Worm (Caenorhabditis elegans) whole organism, L1 larva: ENCODE measurements around the gene ets-10.

Experiments used
- C04F5.9 ChIP-seq: sonication (generic microtip); optimal IDR thresholded peaks from 2 replicates; lab custom pipeline; 2016; ENCODE audit warnings: missing genetic modification characterization, missing compliant biosample characterization
- C34B4.2 ChIP-seq: sonication (generic microtip); optimal IDR thresholded peaks from 2 replicates; lab custom pipeline; 2017; ENCODE audit warnings: mild to moderate bottlenecking, missing genetic modification characterization, missing compliant biosample characterization
- F16B12.6 ChIP-seq: fragments of 150-350 bp; optimal IDR thresholded peaks from 2 replicates; lab custom pipeline; 2014; ENCODE audit warnings: missing biosample characterization, missing genetic modification characterization
- alr-1 ChIP-seq: fragments of 200-800 bp; sonication (Bioruptor generic); optimal IDR thresholded peaks from 2 replicates; lab custom pipeline; 2018; ENCODE audit warnings: borderline replicate concordance, mild to moderate bottlenecking, missing genetic modification characterization, missing compliant biosample characterization
- ama-1 ChIP-seq: fragments of 150-350 bp; optimal IDR thresholded peaks from 2 replicates; lab custom pipeline; 2014
- ceh-63 ChIP-seq: fragments of 200-800 bp; sonication (Bioruptor generic); optimal IDR thresholded peaks from 2 replicates; lab custom pipeline; 2018; ENCODE audit warnings: mild to moderate bottlenecking, missing genetic modification characterization, missing compliant biosample characterization
- ceh-8 ChIP-seq: fragments of 200-800 bp; sonication (Bioruptor generic); optimal IDR thresholded peaks from 2 replicates; lab custom pipeline; 2018; ENCODE audit warnings: mild to moderate bottlenecking, missing genetic modification characterization, moderate library complexity, missing compliant biosample characterization
- ceh-90 ChIP-seq: sonication (generic microtip); optimal IDR thresholded peaks from 2 replicates; lab custom pipeline; 2016; ENCODE audit warnings: missing genetic modification characterization, missing compliant biosample characterization
- dpl-1 ChIP-seq, 3 experiments: fragments of 150-350 bp in 2 of 3; sonication (generic microtip) in 1 of 3; optimal IDR thresholded peaks; 2 replicates each; lab custom pipeline; 2014 to 2017; ENCODE audit warnings: missing biosample characterization in 3 of 3, missing genetic modification characterization in 3 of 3, missing genetic modification reagents in 3 of 3
- dsc-1 ChIP-seq: sonication (generic microtip); optimal IDR thresholded peaks from 2 replicates; lab custom pipeline; 2016; ENCODE audit warnings: mild to moderate bottlenecking, missing genetic modification characterization, missing compliant biosample characterization
- efl-1 ChIP-seq, 4 experiments: fragments of 150-350 bp; optimal IDR thresholded peaks in 3 of 4; peaks in 1 of 4; 1 replicate in 1 of 4; 2 replicates in 3 of 4; lab custom pipeline; 2014; ENCODE audit warnings: missing biosample characterization in 2 of 4, missing genetic modification characterization in 2 of 4, missing genetic modification reagents in 2 of 4
- efl-3 ChIP-seq: fragments of 200-800 bp; sonication (Bioruptor generic); optimal IDR thresholded peaks from 2 replicates; lab custom pipeline; 2018; ENCODE audit warnings: mild to moderate bottlenecking, missing genetic modification characterization, missing compliant biosample characterization
- egl-13 ChIP-seq: sonication (generic microtip); optimal IDR thresholded peaks from 2 replicates; lab custom pipeline; 2016; ENCODE audit warnings: missing genotype, missing genetic modification reagents, missing genetic modification characterization, missing compliant biosample characterization
- fkh-10 ChIP-seq: sonication (generic microtip); optimal IDR thresholded peaks from 2 replicates; lab custom pipeline; 2017; ENCODE audit warnings: missing biosample characterization, missing genetic modification reagents, missing genetic modification characterization
- fkh-4 ChIP-seq: sonication (generic microtip); optimal IDR thresholded peaks from 2 replicates; lab custom pipeline; 2016; ENCODE audit warnings: missing compliant biosample characterization, missing genetic modification characterization, borderline replicate concordance
- fos-1 ChIP-seq: fragments of 150-350 bp; optimal IDR thresholded peaks from 2 replicates; lab custom pipeline; 2014; ENCODE audit warnings: missing biosample characterization, missing genetic modification characterization
- grh-1 ChIP-seq: fragments of 200-800 bp; sonication (Bioruptor generic); IDR thresholded peaks from 2 replicates; pipeline ENCODE4 v1.3.6; 2022; ENCODE audit warnings: missing genetic modification reagents, missing genetic modification characterization, missing compliant biosample characterization
- hlh-17 ChIP-seq: fragments of 200-800 bp; sonication (Bioruptor generic); optimal IDR thresholded peaks from 2 replicates; lab custom pipeline; 2018; ENCODE audit warnings: missing genetic modification characterization, mild to moderate bottlenecking, missing compliant biosample characterization, moderate library complexity, borderline replicate concordance
- lin-13 ChIP-seq: fragments of 150-350 bp; optimal IDR thresholded peaks from 2 replicates; lab custom pipeline; 2014; ENCODE audit warnings: missing biosample characterization, missing genetic modification reagents, missing genetic modification characterization
- lin-14 ChIP-seq: fragments of 200-800 bp; sonication (Bioruptor generic); optimal IDR thresholded peaks from 2 replicates; lab custom pipeline; 2018; ENCODE audit warnings: mild to moderate bottlenecking, missing genetic modification characterization, moderate library complexity, missing compliant biosample characterization
- lin-35 ChIP-seq, 2 experiments: fragments of 150-350 bp; optimal IDR thresholded peaks; 2 replicates each; lab custom pipeline; 2014; ENCODE audit warnings: missing biosample characterization in 2 of 2, missing genetic modification characterization in 2 of 2, missing genetic modification reagents in 2 of 2
- lin-39 ChIP-seq: fragments of 150-350 bp; optimal IDR thresholded peaks from 2 replicates; lab custom pipeline; 2014; ENCODE audit warnings: missing biosample characterization, missing genetic modification reagents, missing genetic modification characterization
- lsy-2 ChIP-seq, 2 experiments: fragments of 150-350 bp; optimal IDR thresholded peaks; 2 replicates each; lab custom pipeline; 2014; ENCODE audit warnings: missing biosample characterization in 2 of 2, missing genetic modification characterization in 2 of 2
- mdl-1 ChIP-seq, 2 experiments: fragments of 150-350 bp; optimal IDR thresholded peaks; 2 replicates each; lab custom pipeline; 2014 to 2017; ENCODE audit warnings: missing biosample characterization in 2 of 2, missing genetic modification characterization in 2 of 2, inconsistent platforms in 1 of 2
- mef-2 ChIP-seq: fragments of 150-350 bp; optimal IDR thresholded peaks from 2 replicates; lab custom pipeline; 2014; ENCODE audit warnings: missing biosample characterization, missing genetic modification characterization
- mep-1 ChIP-seq: fragments of 150-350 bp; optimal IDR thresholded peaks from 2 replicates; lab custom pipeline; 2014; ENCODE audit warnings: missing biosample characterization, missing genetic modification characterization
- nhr-19 ChIP-seq: fragments of 200-800 bp; sonication (Bioruptor generic); conservative IDR thresholded peaks from 2 replicates; pipeline ENCODE4 v1.3.6; 2022; ENCODE audit warnings: missing genetic modification characterization, missing compliant biosample characterization
- nhr-20 ChIP-seq: sonication (generic microtip); optimal IDR thresholded peaks from 2 replicates; lab custom pipeline; 2016; ENCODE audit warnings: mild to moderate bottlenecking, missing genetic modification characterization, missing compliant biosample characterization
- nhr-47 ChIP-seq: sonication (generic microtip); optimal IDR thresholded peaks from 2 replicates; lab custom pipeline; 2016; ENCODE audit warnings: mild to moderate bottlenecking, missing genetic modification characterization, moderate library complexity, missing compliant biosample characterization
- nhr-71 ChIP-seq: sonication (generic microtip); optimal IDR thresholded peaks from 2 replicates; lab custom pipeline; 2016; ENCODE audit warnings: mild to moderate bottlenecking, missing genetic modification characterization, moderate library complexity, missing compliant biosample characterization
- nhr-84 ChIP-seq: sonication (generic microtip); optimal IDR thresholded peaks from 2 replicates; lab custom pipeline; 2017; ENCODE audit warnings: missing biosample characterization, missing genetic modification characterization
- nhr-85 ChIP-seq: sonication (generic microtip); peaks from one replicate; lab custom pipeline; 2016; ENCODE audit warnings: missing genetic modification characterization, inconsistent platforms, missing compliant biosample characterization
- nhr-90 ChIP-seq: sonication (generic microtip); optimal IDR thresholded peaks from 2 replicates; lab custom pipeline; 2016; ENCODE audit warnings: mild to moderate bottlenecking, missing genetic modification characterization, missing compliant biosample characterization; ENCODE audit not compliant: poor library complexity
- rnt-1 ChIP-seq: sonication (generic microtip); optimal IDR thresholded peaks from 2 replicates; lab custom pipeline; 2016; ENCODE audit warnings: mild to moderate bottlenecking, missing genetic modification characterization, moderate library complexity, missing compliant biosample characterization
- snpc-4 ChIP-seq: fragments of 150-350 bp; optimal IDR thresholded peaks from 2 replicates; lab custom pipeline; 2014; ENCODE audit warnings: missing biosample characterization, missing genetic modification characterization
- snu-23 ChIP-seq: sonication (generic microtip); optimal IDR thresholded peaks from 2 replicates; lab custom pipeline; 2016; ENCODE audit warnings: missing genetic modification characterization, missing compliant biosample characterization
- sox-4 ChIP-seq: sonication (generic microtip); optimal IDR thresholded peaks from 2 replicates; lab custom pipeline; 2016; ENCODE audit warnings: missing genetic modification characterization, missing compliant biosample characterization
- tlp-1 ChIP-seq: fragments of 150-350 bp; optimal IDR thresholded peaks from 2 replicates; lab custom pipeline; 2014; ENCODE audit warnings: missing biosample characterization, missing genetic modification characterization
- unc-30 ChIP-seq: sonication (generic microtip); optimal IDR thresholded peaks from 2 replicates; lab custom pipeline; 2017; ENCODE audit warnings: missing biosample characterization, missing genetic modification characterization
- unc-86 ChIP-seq: sonication (generic microtip); optimal IDR thresholded peaks from 2 replicates; lab custom pipeline; 2016; ENCODE audit warnings: missing genetic modification characterization, missing compliant biosample characterization
- unc-98 ChIP-seq: fragments of 200-800 bp; sonication (Bioruptor generic); IDR thresholded peaks from 2 replicates; pipeline ENCODE4 v1.3.6; 2022; ENCODE audit warnings: missing genetic modification characterization, missing compliant biosample characterization
- xbp-1 ChIP-seq: sonication (generic microtip); optimal IDR thresholded peaks from 2 replicates; lab custom pipeline; 2016; ENCODE audit warnings: missing genetic modification characterization, missing compliant biosample characterization
- zip-4 ChIP-seq: fragments of 200-800 bp; sonication (Bioruptor generic); optimal IDR thresholded peaks from 2 replicates; lab custom pipeline; 2018; ENCODE audit warnings: mild to moderate bottlenecking, missing genetic modification characterization, moderate library complexity, missing compliant biosample characterization
- ztf-11 ChIP-seq, 2 experiments: sonication (generic microtip); optimal IDR thresholded peaks; 2 replicates each; lab custom pipeline; 2016 to 2017; ENCODE audit warnings: missing genetic modification characterization in 2 of 2, missing biosample characterization in 1 of 2, missing compliant biosample characterization in 1 of 2
- ztf-4 ChIP-seq: fragments of 150-350 bp; optimal IDR thresholded peaks from 2 replicates; lab custom pipeline; 2014; ENCODE audit warnings: missing biosample characterization, missing genetic modification characterization

ets-10 gene

ce11 chrX:4254782-4255181 lies 29.2 kb upstream of the ets-10 start, which contains the start of gene taf-11.1:
Gene taf-11.1, plus strand, starts transcription at chrX:4255170.
- no peak for TF ChIP-seq fkh-4 (tag; lab: Kevin White, UChicago)
- TF ChIP-seq lsy-2 (tag; optimal IDR thresholded peaks at IDR 0.05; lab: Kevin White, UChicago) = peak in 1 of 2 experiments; percentile 24
- TF ChIP-seq rnt-1 = peak; percentile 29
- TF ChIP-seq dpl-1 (GFP tag; optimal IDR thresholded peaks at IDR 0.05; lab: Kevin White, UChicago) = peak in 2 of 3 experiments; percentile 16 to 34
- peak; percentile 49 for TF ChIP-seq snu-23
- TF ChIP-seq mep-1 (tag; lab: Kevin White, UChicago) = peak; percentile 26
- no peak for TF ChIP-seq efl-1 (optimal IDR thresholded peaks at IDR 0.05; lab: Kevin White, UChicago)
- peak in 1 of 2 experiments; percentile 32 for TF ChIP-seq efl-1 (GFP tag; optimal IDR thresholded peaks at IDR 0.05 in 1 of 2; lab: Kevin White, UChicago)
- peak; percentile 67 for TF ChIP-seq lin-14 (GFP tag; lab: Kevin White, UChicago)
- TF ChIP-seq unc-30 (tag; lab: Kevin White, UChicago) = no peak
- TF ChIP-seq nhr-85 (tag; lab: Kevin White, UChicago) = peak; percentile 68
- TF ChIP-seq ztf-11 (tag; optimal IDR thresholded peaks at IDR 0.05; lab: Kevin White, UChicago) = no peak
- TF ChIP-seq xbp-1 (tag; lab: Kevin White, UChicago) = peak; percentile 11
- peak; percentile 29 for TF ChIP-seq nhr-71
- no peak for TF ChIP-seq ceh-63 (GFP tag; lab: Kevin White, UChicago)
- peak in 1 of 2 experiments; percentile 53 for TF ChIP-seq lin-35 (GFP tag; optimal IDR thresholded peaks at IDR 0.05; lab: Kevin White, UChicago)
- peak; percentile 30 for TF ChIP-seq F16B12.6 (tag; lab: Kevin White, UChicago)
- peak; percentile 2 for TF ChIP-seq nhr-20 (tag; lab: Kevin White, UChicago)
- TF ChIP-seq unc-98 (GFP tag; lab: Robert Waterston, UW) = no peak
- no peak for TF ChIP-seq mef-2 (tag; lab: Kevin White, UChicago)
- no peak for TF ChIP-seq nhr-84 (tag; lab: Kevin White, UChicago)
- TF ChIP-seq ceh-8 (GFP tag; lab: Kevin White, UChicago) = no peak
- TF ChIP-seq, all 84 proteins: peak for 13

- TF ChIP-seq C34B4.2 (tag; lab: Kevin White, UChicago) (no peak), hlh-17 (GFP tag; lab: Kevin White, UChicago) (no peak)
Measured at ce11 chrX:4255366-4255765, 28.6 kb upstream of the ets-10 start.

- no peak for TF ChIP-seq lin-35 (GFP tag; optimal IDR thresholded peaks at IDR 0.05; lab: Kevin White, UChicago)
Measured at ce11 chrX:4256761-4257160, 27.2 kb upstream of the ets-10 start, which contains the start of gene srv-6. Gene srv-6, plus strand, starts transcription at chrX:4257061.

- TF ChIP-seq nhr-47 (tag; lab: Kevin White, UChicago) (peak; percentile 59), rnt-1 (peak; percentile 48), lin-13 (GFP tag; lab: Kevin White, UChicago) (no peak), mep-1 (tag; lab: Kevin White, UChicago) (peak; percentile 29), snpc-4 (tag; lab: Kevin White, UChicago) (no peak), C04F5.9 (tag; lab: Kevin White, UChicago) (peak; percentile 12), ceh-63 (GFP tag; lab: Kevin White, UChicago) (no peak), alr-1 (tag; lab: Kevin White, UChicago) (no peak), fkh-10 (GFP tag; lab: Kevin White, UChicago) (no peak), nhr-85 (tag; lab: Kevin White, UChicago) (peak; percentile 74), ztf-4 (tag; lab: Kevin White, UChicago) (no peak), fos-1 (tag; lab: Kevin White, UChicago) (peak; percentile 6), F16B12.6 (tag; lab: Kevin White, UChicago) (peak; percentile 91), nhr-90 (tag; lab: Kevin White, UChicago) (peak; percentile 28), dsc-1 (tag; lab: Kevin White, UChicago) (peak; percentile 46), efl-3 (GFP tag; lab: Kevin White, UChicago) (no peak), zip-4 (GFP tag; lab: Kevin White, UChicago) (no peak), nhr-19 (GFP tag; lab: Robert Waterston, UW) (peak; percentile 56), mdl-1 (tag; optimal IDR thresholded peaks at IDR 0.05; lab: Kevin White, UChicago) (peak in 1 of 2 experiments; percentile 44), ama-1 (lab: Kevin White, UChicago) (no peak), grh-1 (GFP tag; lab: Robert Waterston, UW) (no peak), lin-14 (GFP tag; lab: Kevin White, UChicago) (peak; percentile 67), C34B4.2 (tag; lab: Kevin White, UChicago) (no peak), mef-2 (tag; lab: Kevin White, UChicago) (no peak), ceh-90 (no peak), egl-13 (peak; percentile 31), unc-86 (tag; lab: Kevin White, UChicago) (peak; percentile 17), tlp-1 (tag; lab: Kevin White, UChicago) (no peak), lin-39 (tag; lab: Kevin White, UChicago) (no peak), sox-4 (no peak)
Measured at ce11 chrX:4260297-4260696, 23.7 kb upstream of the ets-10 start, which contains the start of gene C52B9.4. Gene C52B9.4, plus strand, starts transcription at chrX:4260652.
